Worm (Caenorhabditis elegans): ENCODE measurements around the gene pssy-1.

Gene pssy-1

DNA sequence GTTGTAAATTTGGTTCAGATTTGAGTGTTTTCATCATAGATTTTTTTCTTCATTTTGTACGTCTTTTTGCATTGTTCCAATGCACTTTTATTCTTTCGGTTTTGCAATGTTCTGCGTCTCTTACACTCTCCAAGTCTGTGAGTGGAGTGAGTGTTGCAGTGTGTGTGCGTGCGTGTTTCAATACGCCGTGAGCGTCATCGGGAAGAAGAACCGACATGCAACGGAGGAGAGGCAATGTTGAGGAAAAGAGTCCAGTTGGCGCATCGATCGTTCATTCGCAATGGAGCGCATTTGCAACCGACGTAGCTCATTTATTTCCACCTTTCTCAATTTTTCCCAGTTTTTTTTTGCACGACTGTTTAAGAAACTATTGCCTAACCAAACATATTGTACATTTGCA lies 6.8 kb upstream of the pssy-1 start, which contains the start of gene ZC506.1 (continued):
- peak; percentile 63 to 69 (median 67) for TF ChIP-seq dpl-1 (GFP tag; optimal IDR thresholded peaks at IDR 0.05)
- no peak for TF ChIP-seq ceh-63 (GFP tag; optimal IDR thresholded peaks at IDR 0.05)
- peak; percentile 82 to 97 (median 91) for TF ChIP-seq ceh-82 (tag; optimal IDR thresholded peaks at IDR 0.05)
- TF ChIP-seq aly-2 (tag; optimal IDR thresholded peaks at IDR 0.05) = peak; percentile 58
- TF ChIP-seq sox-4 (tag; optimal IDR thresholded peaks at IDR 0.05) = peak; percentile 73

DNA sequence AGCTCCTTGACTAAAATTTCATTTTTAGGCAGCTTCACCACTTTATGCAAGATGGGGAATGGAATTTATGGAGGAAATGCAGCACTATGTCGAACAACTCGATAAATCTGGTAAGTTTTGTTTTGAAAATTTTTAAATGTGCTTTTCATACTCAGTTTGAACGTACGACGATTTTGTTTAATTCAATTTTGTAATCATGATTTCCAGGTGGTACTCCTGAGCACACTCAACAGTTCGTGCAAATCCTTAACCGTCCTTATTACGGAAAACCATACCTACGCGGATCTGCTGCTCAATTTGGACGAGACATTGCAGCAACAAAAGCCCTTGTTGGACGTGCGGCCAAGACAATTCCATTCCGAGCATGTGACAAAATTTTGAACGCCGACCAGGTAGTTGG lies 2.9 kb upstream of the pssy-1 start:
- TF ChIP-seq mep-1 (tag; optimal IDR thresholded peaks at IDR 0.05) (no peak), efl-1 (optimal IDR thresholded peaks at IDR 0.05) (no peak), efl-1 (GFP tag; optimal IDR thresholded peaks at IDR 0.05 in 1 of 2) (peak in 1 of 2 experiments; percentile 2)

DNA sequence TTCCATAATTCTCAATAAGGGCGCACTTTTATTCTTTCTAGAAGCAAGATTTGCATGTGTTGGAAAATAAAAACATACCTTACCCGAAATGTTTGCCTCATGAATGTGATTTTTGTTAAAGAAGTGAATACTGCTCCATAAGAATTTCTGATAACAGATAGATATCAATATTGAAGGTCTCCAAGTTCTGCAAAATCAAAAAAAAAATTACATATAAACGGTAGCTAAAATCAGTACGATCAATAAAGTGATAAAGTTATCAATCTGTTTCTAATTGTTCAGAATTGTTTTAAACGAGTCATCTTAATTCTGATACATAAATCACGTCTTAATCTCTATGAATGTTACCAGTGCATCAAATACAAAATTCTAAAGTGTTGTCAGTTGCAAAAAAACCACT lies 10.8 kb downstream of the pssy-1 start, which contains the start of gene mgl-1:
TSS of gene mgl-1 (minus strand) at position 101 of the 400 bp plus-strand sequence.
- TF ChIP-seq nhr-77 (tag; optimal IDR thresholded peaks at IDR 0.05) (no peak), unc-30 (tag; optimal IDR thresholded peaks at IDR 0.05) (no peak)

DNA sequence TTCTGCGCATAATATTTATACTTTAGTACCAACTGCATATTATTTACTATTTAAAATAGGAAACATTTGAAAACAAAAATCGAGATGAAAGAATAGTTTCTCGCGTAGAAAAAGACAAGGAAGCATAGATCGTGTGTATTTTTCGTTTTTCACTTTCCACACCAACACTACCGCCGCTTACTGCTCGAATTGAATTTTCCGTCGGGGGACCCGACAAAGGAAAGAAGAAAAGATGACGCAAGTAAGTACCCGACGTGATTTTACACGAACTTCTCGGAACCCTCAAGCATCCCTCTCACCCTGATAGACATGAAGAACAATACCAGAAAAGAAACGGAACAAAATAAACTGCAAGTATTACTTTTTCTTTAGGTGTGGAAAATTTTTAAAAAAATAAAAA lies 15.9 kb downstream of the pssy-1 start:
- TF ChIP-seq unc-98 (GFP tag; IDR thresholded peaks at IDR 0.05) (no peak), fkh-10 (GFP tag; optimal IDR thresholded peaks at IDR 0.05) (peak; percentile 64), lin-14 (GFP tag; optimal IDR thresholded peaks at IDR 0.05) (peak; percentile 8), snpc-4 (tag; optimal IDR thresholded peaks at IDR 0.05) (no peak)

DNA sequence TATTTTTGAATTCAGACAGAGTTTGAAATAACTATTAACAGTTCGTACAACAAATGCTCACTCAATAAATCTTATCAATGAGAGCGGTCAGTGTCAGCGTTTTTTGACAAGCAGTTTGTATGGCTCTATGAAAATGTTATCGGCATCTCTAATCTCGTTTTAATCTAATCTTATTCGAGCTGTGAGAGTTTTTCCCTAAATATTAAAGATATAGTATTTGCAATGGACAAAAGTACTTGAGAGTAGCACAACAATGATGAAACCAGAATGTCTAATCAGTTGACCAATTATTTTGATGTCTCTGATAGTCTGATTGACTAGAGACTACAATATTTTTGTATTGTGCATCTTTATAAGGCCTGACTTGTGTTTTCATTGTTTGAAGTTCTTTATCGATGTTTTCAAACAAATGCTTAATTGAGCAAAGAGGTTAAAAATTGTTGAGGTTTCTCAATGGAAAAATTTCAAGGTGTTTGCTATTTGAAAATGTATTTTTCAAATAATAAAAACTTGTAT lies 19.6 kb downstream of the pssy-1 start, which contains the start of gene F19C6.5:
TSS of gene F19C6.5 (minus strand) at position 51 of the 516 bp plus-strand sequence.
- TF ChIP-seq ceh-63 (GFP tag; optimal IDR thresholded peaks at IDR 0.05) = no peak
- TF ChIP-seq elt-2 (tag; optimal IDR thresholded peaks at IDR 0.05) = peak; percentile 35
- no peak for TF ChIP-seq efl-1 (optimal IDR thresholded peaks at IDR 0.05)
- TF ChIP-seq efl-1 (GFP tag; optimal IDR thresholded peaks at IDR 0.05 in 1 of 2) = no peak
- no peak for TF ChIP-seq tbx-2 (tag; optimal IDR thresholded peaks at IDR 0.05)

DNA sequence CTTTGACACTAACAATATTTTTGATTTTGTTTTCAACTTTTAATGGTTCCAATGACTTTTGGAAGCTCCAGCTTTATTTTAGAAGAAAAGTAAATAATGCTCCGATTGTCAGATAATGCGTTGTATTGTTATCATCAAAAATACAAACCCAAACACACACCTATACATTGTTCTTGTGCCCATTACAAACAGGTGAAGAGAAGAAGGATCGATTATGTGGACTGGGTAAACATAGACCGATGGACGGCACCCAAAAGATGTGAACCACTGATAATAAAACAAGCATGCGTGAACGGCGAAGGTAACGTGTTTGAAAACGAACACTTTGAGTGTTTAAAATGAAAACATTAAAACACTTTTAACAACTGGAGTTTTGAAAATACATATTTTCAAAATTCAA lies 21.8 kb downstream of the pssy-1 start:
- no peak for TF ChIP-seq lin-15B (tag; optimal IDR thresholded peaks at IDR 0.05)
- TF ChIP-seq vab-15 (tag; optimal IDR thresholded peaks at IDR 0.05) = no peak
- no peak for TF ChIP-seq nhr-84 (tag; optimal IDR thresholded peaks at IDR 0.05)
- no peak for TF ChIP-seq unc-130 (tag; optimal IDR thresholded peaks at IDR 0.05)
- TF ChIP-seq nhr-90 (tag; optimal IDR thresholded peaks at IDR 0.05; ENCODE audit: poor library complexity) = no peak
- no peak for TF ChIP-seq ces-1 (GFP tag; optimal IDR thresholded peaks at IDR 0.05)
- TF ChIP-seq ceh-88 (GFP tag; IDR thresholded peaks at IDR 0.05) = no peak
- no peak for TF ChIP-seq skn-1 (tag; optimal IDR thresholded peaks at IDR 0.05)
- TF ChIP-seq elt-2 (tag; optimal IDR thresholded peaks at IDR 0.05) = no peak
- no peak for TF ChIP-seq hlh-4 (tag; optimal IDR thresholded peaks at IDR 0.05)
- no peak for TF ChIP-seq grh-1 (GFP tag; IDR thresholded peaks at IDR 0.05)
- no peak for TF ChIP-seq aly-2 (tag; optimal IDR thresholded peaks at IDR 0.05)
- TF ChIP-seq ztf-11 (tag; optimal IDR thresholded peaks at IDR 0.05) = no peak
- no peak for TF ChIP-seq unc-30 (tag; optimal IDR thresholded peaks at IDR 0.05)
- no peak for TF ChIP-seq rnt-1 (tag; optimal IDR thresholded peaks at IDR 0.05)
- no peak for TF ChIP-seq egl-27 (tag; optimal IDR thresholded peaks at IDR 0.05)
- no peak for TF ChIP-seq lsy-2 (tag; optimal IDR thresholded peaks at IDR 0.05)
- TF ChIP-seq fkh-4 (tag; optimal IDR thresholded peaks at IDR 0.05; ENCODE audit: borderline replicate concordance) = no peak
- TF ChIP-seq ceh-82 (tag; optimal IDR thresholded peaks at IDR 0.05) = no peak
- no peak for TF ChIP-seq unc-86 (tag; optimal IDR thresholded peaks at IDR 0.05)

Data from whole organism, L1 larva.